Worm (Caenorhabditis elegans) whole organism, L2 larva: ENCODE measurements around the gene ZK6.8.

Experiments
- F13H6.1 ChIP-seq: sonication (generic microtip); optimal IDR thresholded peaks from 2 replicates; lab custom pipeline; 2016; ENCODE audit warnings: missing genetic modification characterization, missing compliant biosample characterization
- R02D3.7 ChIP-seq: fragments of 150-350 bp; optimal IDR thresholded peaks from 2 replicates; lab custom pipeline; 2014; ENCODE audit warnings: missing biosample characterization, missing genetic modification characterization
- Y55F3AM.14 ChIP-seq: fragments of 200-800 bp; sonication (Bioruptor generic); optimal IDR thresholded peaks from 2 replicates; lab custom pipeline; 2018; ENCODE audit warnings: mild to moderate bottlenecking, missing genetic modification characterization, missing compliant biosample characterization
- ZK546.5 ChIP-seq: sonication (generic microtip); optimal IDR thresholded peaks from 2 replicates; lab custom pipeline; 2017; ENCODE audit warnings: missing biosample characterization, missing genetic modification characterization
- alr-1 ChIP-seq: fragments of 150-350 bp; optimal IDR thresholded peaks from 2 replicates; lab custom pipeline; 2014; ENCODE audit warnings: missing biosample characterization, missing genetic modification characterization
- aly-2 ChIP-seq: fragments of 150-350 bp; optimal IDR thresholded peaks from 2 replicates; lab custom pipeline; 2014; ENCODE audit warnings: missing biosample characterization, missing genetic modification characterization
- ama-1 ChIP-seq: fragments of 150-350 bp; optimal IDR thresholded peaks from 2 replicates; lab custom pipeline; 2018; ENCODE audit warnings: inconsistent platforms
- blmp-1 ChIP-seq: sonication (generic microtip); optimal IDR thresholded peaks from 2 replicates; lab custom pipeline; 2017; ENCODE audit warnings: missing genetic modification characterization, mild to moderate bottlenecking, missing compliant biosample characterization, antibody characterized with exemption, moderate library complexity; ENCODE audit not compliant: insufficient read depth
- ceh-16 ChIP-seq: fragments of 150-350 bp; optimal IDR thresholded peaks from 2 replicates; lab custom pipeline; 2014; ENCODE audit warnings: missing biosample characterization, missing genetic modification characterization
- ceh-82 ChIP-seq: fragments of 150-350 bp; optimal IDR thresholded peaks from 2 replicates; lab custom pipeline; 2014; ENCODE audit warnings: missing biosample characterization, missing genetic modification characterization
- crh-2 ChIP-seq: sonication (generic microtip); optimal IDR thresholded peaks from 2 replicates; lab custom pipeline; 2017; ENCODE audit warnings: missing biosample characterization, missing genetic modification characterization
- dmd-4 ChIP-seq: sonication (generic microtip); optimal IDR thresholded peaks from 2 replicates; lab custom pipeline; 2017; ENCODE audit warnings: missing biosample characterization, missing genetic modification characterization
- egl-27 ChIP-seq: sonication (generic microtip); optimal IDR thresholded peaks from 3 replicates; lab custom pipeline; 2017; ENCODE audit warnings: missing biosample characterization, missing genetic modification reagents, missing genetic modification characterization
- elt-3 ChIP-seq: sonication (generic microtip); optimal IDR thresholded peaks from 2 replicates; lab custom pipeline; 2017; ENCODE audit warnings: missing biosample characterization, missing genetic modification characterization
- fos-1 ChIP-seq: fragments of 150-350 bp; optimal IDR thresholded peaks from 2 replicates; lab custom pipeline; 2014; ENCODE audit warnings: missing biosample characterization, missing genetic modification characterization
- gmeb-1 ChIP-seq: fragments of 150-350 bp; optimal IDR thresholded peaks from 2 replicates; lab custom pipeline; 2014; ENCODE audit warnings: missing biosample characterization, missing genetic modification characterization
- lin-11 ChIP-seq: fragments of 150-350 bp; sonication (generic microtip); optimal IDR thresholded peaks from 2 replicates; lab custom pipeline; 2014; ENCODE audit warnings: missing biosample characterization, missing genetic modification characterization, inconsistent platforms, mixed read lengths
- lin-13 ChIP-seq: fragments of 150-350 bp; optimal IDR thresholded peaks from 2 replicates; lab custom pipeline; 2014; ENCODE audit warnings: missing biosample characterization, missing genetic modification reagents, missing genetic modification characterization
- lin-39 ChIP-seq: fragments of 150-350 bp; optimal IDR thresholded peaks from 2 replicates; lab custom pipeline; 2014; ENCODE audit warnings: missing biosample characterization, missing genetic modification reagents, missing genetic modification characterization
- mab-5 ChIP-seq: fragments of 150-350 bp; optimal IDR thresholded peaks from 2 replicates; lab custom pipeline; 2014; ENCODE audit warnings: missing biosample characterization, missing genetic modification characterization
- mdl-1 ChIP-seq, 2 experiments: fragments of 150-350 bp in 1 of 2; sonication (generic microtip) in 1 of 2; optimal IDR thresholded peaks; 2 replicates each; lab custom pipeline; 2017; ENCODE audit warnings: missing biosample characterization in 2 of 2, missing genetic modification characterization in 2 of 2
- nhr-10 ChIP-seq: sonication (generic microtip); optimal IDR thresholded peaks from 2 replicates; lab custom pipeline; 2017; ENCODE audit warnings: missing biosample characterization, missing genetic modification characterization
- nhr-11 ChIP-seq: fragments of 150-350 bp; optimal IDR thresholded peaks from 2 replicates; lab custom pipeline; 2014; ENCODE audit warnings: missing biosample characterization, missing genetic modification characterization
- nhr-129 ChIP-seq: fragments of 150-350 bp; optimal IDR thresholded peaks from 2 replicates; lab custom pipeline; 2014; ENCODE audit warnings: missing biosample characterization, missing genetic modification characterization
- nhr-21 ChIP-seq: fragments of 150-350 bp; optimal IDR thresholded peaks from 2 replicates; lab custom pipeline; 2014; ENCODE audit warnings: missing biosample characterization, missing genetic modification characterization
- nhr-237 ChIP-seq: fragments of 150-350 bp; optimal IDR thresholded peaks from 2 replicates; lab custom pipeline; 2014; ENCODE audit warnings: missing biosample characterization, missing genetic modification characterization
- nhr-25 ChIP-seq: fragments of 150-350 bp; sonication (generic microtip); optimal IDR thresholded peaks from 3 replicates; lab custom pipeline; 2014; ENCODE audit warnings: missing biosample characterization, missing genetic modification characterization
- nhr-6 ChIP-seq: fragments of 150-350 bp; optimal IDR thresholded peaks from 2 replicates; lab custom pipeline; 2014; ENCODE audit warnings: missing biosample characterization, missing genetic modification characterization
- skn-1 ChIP-seq: sonication (generic microtip); optimal IDR thresholded peaks from 2 replicates; lab custom pipeline; 2017; ENCODE audit warnings: missing biosample characterization, missing genetic modification characterization
- sma-3 ChIP-seq: sonication (generic microtip); optimal IDR thresholded peaks from 2 replicates; lab custom pipeline; 2016; ENCODE audit warnings: missing genetic modification reagents, missing genetic modification characterization, missing compliant biosample characterization
- sma-9 ChIP-seq, 2 experiments: fragments of 150-350 bp in 1 of 2; sonication (generic microtip) in 1 of 2; optimal IDR thresholded peaks; 2 replicates each; lab custom pipeline; 2014 to 2016; ENCODE audit warnings: missing genetic modification characterization in 2 of 2, mild to moderate bottlenecking in 1 of 2, missing biosample characterization in 1 of 2, missing compliant biosample characterization in 1 of 2, missing genetic modification reagents in 1 of 2, moderate library complexity in 1 of 2
- snpc-4 ChIP-seq: fragments of 150-350 bp; optimal IDR thresholded peaks from 2 replicates; lab custom pipeline; 2014; ENCODE audit warnings: missing biosample characterization, missing genetic modification characterization
- unc-39 ChIP-seq: fragments of 150-350 bp; optimal IDR thresholded peaks from 2 replicates; lab custom pipeline; 2014; ENCODE audit warnings: missing biosample characterization, missing genetic modification characterization
- unc-55 ChIP-seq: fragments of 150-350 bp; sonication (generic microtip); optimal IDR thresholded peaks from 3 replicates; lab custom pipeline; 2014; ENCODE audit warnings: missing biosample characterization, missing genetic modification reagents, missing genetic modification characterization
- unc-62 ChIP-seq: fragments of 150-350 bp; optimal IDR thresholded peaks from 2 replicates; lab custom pipeline; 2014; ENCODE audit warnings: missing biosample characterization, missing genetic modification reagents, missing genetic modification characterization
- zag-1 ChIP-seq: fragments of 150-350 bp; optimal IDR thresholded peaks from 2 replicates; lab custom pipeline; 2014; ENCODE audit warnings: missing biosample characterization, missing genetic modification characterization
- ztf-1 ChIP-seq: fragments of 200-800 bp; sonication (Bioruptor generic); conservative IDR thresholded peaks from 2 replicates; pipeline ENCODE4 v1.3.6; 2022; ENCODE audit warnings: missing genetic modification characterization, missing compliant biosample characterization

The ZK6.8 gene

DNA sequence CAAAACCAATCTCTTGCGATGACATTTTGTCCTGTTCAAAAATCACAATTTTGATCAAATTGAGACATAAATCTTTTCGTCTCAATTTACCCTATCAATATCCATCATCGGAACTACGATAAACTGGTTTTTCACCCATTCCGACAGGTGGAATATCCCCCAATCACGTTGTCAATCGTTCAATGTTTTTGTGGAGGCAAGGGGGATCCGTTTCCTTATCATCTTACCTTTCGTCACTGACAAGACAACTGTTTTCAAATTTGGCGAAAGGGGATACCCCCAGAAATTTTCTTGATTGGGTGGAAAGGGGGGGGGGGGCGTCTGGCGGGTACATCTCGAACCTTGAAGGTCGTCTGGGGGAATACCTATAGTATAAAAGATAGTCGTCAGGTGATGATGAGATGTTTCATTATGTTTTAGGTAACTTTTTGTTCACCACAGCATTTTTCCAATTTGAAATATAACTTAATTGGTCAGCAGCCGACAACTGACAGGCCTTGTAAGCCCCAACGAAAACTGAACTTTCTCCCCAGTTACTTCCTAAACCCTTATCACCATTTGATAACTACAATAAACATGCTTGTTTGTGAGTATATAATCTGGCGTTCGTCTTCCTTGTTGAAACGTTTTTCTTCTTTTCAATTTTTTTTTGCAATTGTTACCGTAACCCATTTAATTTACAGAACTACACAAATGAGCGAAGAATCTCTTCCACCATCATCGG is at the start of gene ZK6.8:
TSS of gene ZK6.8 (plus strand) at position 682 of the 724 bp plus-strand sequence.
- TF ChIP-seq aly-2 (tag; lab: Kevin White, UChicago), result no peak
- no peak for TF ChIP-seq skn-1
- TF ChIP-seq snpc-4 (tag; lab: Kevin White, UChicago), result peak; percentile 20
- no peak for TF ChIP-seq unc-55 (GFP tag; lab: Kevin White, UChicago)
- no peak for TF ChIP-seq lin-13 (GFP tag; lab: Kevin White, UChicago)
- no peak for TF ChIP-seq ZK546.5 (tag; lab: Kevin White, UChicago)
- TF ChIP-seq gmeb-1 (tag; lab: Kevin White, UChicago), result peak; percentile 54
- TF ChIP-seq Y55F3AM.14 (GFP tag; lab: Kevin White, UChicago), result peak; percentile 32
- peak; percentile 83 for TF ChIP-seq blmp-1 (tag; lab: Kevin White, UChicago)
- TF ChIP-seq nhr-237 (tag; lab: Kevin White, UChicago), result no peak
- peak; percentile 26 for TF ChIP-seq mab-5
- no peak for TF ChIP-seq lin-11 (tag; lab: Kevin White, UChicago)
- TF ChIP-seq crh-2, result no peak
- TF ChIP-seq ceh-82 (tag; lab: Kevin White, UChicago), result no peak
- peak; percentile 99 for TF ChIP-seq sma-9 (GFP tag; optimal IDR thresholded peaks at IDR 0.05; lab: Kevin White, UChicago)
- no peak for TF ChIP-seq sma-9 (tag; optimal IDR thresholded peaks at IDR 0.05; lab: Kevin White, UChicago)
- peak; percentile 22 for TF ChIP-seq nhr-129 (tag; lab: Kevin White, UChicago)
- no peak for TF ChIP-seq ama-1 (lab: Kevin White, UChicago)
- TF ChIP-seq unc-39, result no peak
- peak; percentile 92 for TF ChIP-seq nhr-25 (tag; lab: Kevin White, UChicago)
- TF ChIP-seq nhr-6 (tag; lab: Kevin White, UChicago), result no peak
- peak; percentile 26 to 57 for TF ChIP-seq mdl-1 (tag; optimal IDR thresholded peaks at IDR 0.05; lab: Kevin White, UChicago)
- TF ChIP-seq zag-1 (tag; lab: Kevin White, UChicago), result no peak
- TF ChIP-seq lin-39 (tag; lab: Kevin White, UChicago), result no peak
- peak; percentile 96 for TF ChIP-seq nhr-21 (tag; lab: Kevin White, UChicago)
- TF ChIP-seq ztf-1, result no peak
- no peak for TF ChIP-seq unc-62
- peak; percentile 77 for TF ChIP-seq egl-27 (tag; lab: Kevin White, UChicago)
- TF ChIP-seq sma-3 (GFP tag; lab: Kevin White, UChicago), result peak; percentile 84
- peak; percentile 22 for TF ChIP-seq fos-1
- TF ChIP-seq alr-1 (tag; lab: Kevin White, UChicago), result no peak
- TF ChIP-seq dmd-4, result no peak
- TF ChIP-seq nhr-10 (tag; lab: Kevin White, UChicago), result no peak
- TF ChIP-seq nhr-11 (tag; lab: Kevin White, UChicago), result no peak

DNA sequence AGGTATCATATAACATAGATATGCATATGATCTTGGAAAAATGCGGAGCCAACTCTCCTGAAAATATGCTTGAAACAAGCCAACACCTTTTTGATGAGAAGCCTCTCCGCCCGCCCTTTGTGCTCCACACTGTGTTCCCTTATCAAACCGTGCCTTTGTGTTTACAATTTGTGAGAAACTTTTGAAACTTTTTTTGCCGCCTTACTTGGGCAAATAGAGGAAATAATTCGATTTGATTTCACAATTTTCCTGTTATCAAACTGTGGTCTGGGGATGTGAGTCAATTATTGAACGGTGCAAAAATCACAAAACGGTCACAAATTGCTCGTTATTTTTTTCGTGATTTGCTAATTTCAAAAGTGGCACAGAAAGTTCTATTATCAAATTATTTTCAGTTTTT is 49.1 kb upstream of the ZK6.8 start:
- TF ChIP-seq gmeb-1 (tag; lab: Kevin White, UChicago) (peak; percentile 6), sma-9 (GFP tag; optimal IDR thresholded peaks at IDR 0.05; lab: Kevin White, UChicago) (peak; percentile 54), sma-9 (tag; optimal IDR thresholded peaks at IDR 0.05; lab: Kevin White, UChicago) (no peak), alr-1 (tag; lab: Kevin White, UChicago) (no peak), F13H6.1 (tag; lab: Kevin White, UChicago) (peak; percentile 44), ceh-16 (tag; lab: Kevin White, UChicago) (no peak), fos-1 (peak; percentile 97), crh-2 (peak; percentile 54)
- TF ChIP-seq, all 48 proteins: peak for 5

DNA sequence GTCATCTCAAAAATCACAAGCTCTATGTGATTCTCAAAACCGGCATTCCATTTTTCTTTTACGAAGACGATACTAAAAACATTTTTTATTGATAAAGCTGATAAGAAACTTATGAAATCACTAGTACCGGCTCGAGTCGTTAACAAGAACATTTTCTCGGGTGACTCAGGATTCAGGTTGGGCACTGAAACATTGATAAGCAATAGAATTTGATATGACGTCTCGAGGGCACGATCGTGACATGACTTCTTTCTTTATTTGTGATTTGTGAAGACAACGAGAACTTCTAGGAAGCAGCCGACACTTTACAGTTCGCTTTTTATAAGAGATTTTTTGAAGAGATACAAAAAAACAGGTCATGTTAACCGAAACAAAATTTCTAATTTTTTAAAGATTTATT is 48.0 kb upstream of the ZK6.8 start:
- no peak for TF ChIP-seq R02D3.7 (tag; lab: Kevin White, UChicago)
- TF ChIP-seq unc-62, result no peak
- TF ChIP-seq gmeb-1 (tag; lab: Kevin White, UChicago), result peak; percentile 32
- TF ChIP-seq mab-5, result no peak
- TF ChIP-seq F13H6.1 (tag; lab: Kevin White, UChicago), result peak; percentile 12
- TF ChIP-seq nhr-25 (tag; lab: Kevin White, UChicago), result no peak
- no peak for TF ChIP-seq nhr-6 (tag; lab: Kevin White, UChicago)
- no peak for TF ChIP-seq elt-3 (tag; lab: Kevin White, UChicago)
- peak; percentile 99 for TF ChIP-seq fos-1
- no peak for TF ChIP-seq nhr-237 (tag; lab: Kevin White, UChicago)
- peak; percentile 29 for TF ChIP-seq crh-2
- no peak for TF ChIP-seq ztf-1
- TF ChIP-seq nhr-10 (tag; lab: Kevin White, UChicago), result no peak
- TF ChIP-seq lin-11 (tag; lab: Kevin White, UChicago), result no peak
- no peak for TF ChIP-seq blmp-1 (tag; lab: Kevin White, UChicago)
- TF ChIP-seq sma-9 (GFP tag; optimal IDR thresholded peaks at IDR 0.05; lab: Kevin White, UChicago), result peak; percentile 89
- TF ChIP-seq sma-9 (tag; optimal IDR thresholded peaks at IDR 0.05; lab: Kevin White, UChicago), result no peak
- no peak for TF ChIP-seq nhr-21 (tag; lab: Kevin White, UChicago)
